Worm (Caenorhabditis elegans): ENCODE data around the gene B0334.13.

- TF ChIP-seq W03F9.2 (tag; optimal IDR thresholded peaks at IDR 0.05) (no peak), him-1 (tag; optimal IDR thresholded peaks at IDR 0.05) (no peak), dao-5 (tag; optimal IDR thresholded peaks at IDR 0.05) (no peak)
Measured at ce11 chrII:11479076-11479475, 9.0 kb upstream of the B0334.13 start, which contains the start of gene W02B12.12.

Data from whole organism, L4/young adult.